Worm (Caenorhabditis elegans): Measurements from ENCODE around the gene cyp-13A11.

Gene cyp-13A11

DNA sequence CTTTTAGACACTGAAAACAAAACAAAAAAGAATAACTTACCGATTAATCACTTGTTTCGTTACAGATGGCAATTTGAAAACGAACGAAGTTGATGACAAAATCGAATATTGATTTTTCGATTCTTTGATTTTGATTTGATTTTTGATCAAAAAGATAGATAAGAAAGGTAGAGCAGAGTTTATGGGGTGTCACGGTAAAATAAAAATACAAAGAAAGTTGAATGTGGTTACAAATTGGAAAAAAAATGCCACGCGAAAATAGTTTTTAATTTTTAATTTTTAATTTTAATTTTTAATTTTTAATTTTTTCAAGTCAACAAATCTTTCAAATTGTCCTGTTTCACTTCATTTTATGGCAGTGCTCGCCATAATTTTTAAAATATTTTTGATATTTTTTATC is 34.5 kb downstream of the cyp-13A11 start, which contains the start of gene F54F12.1:
F54F12.1 (minus strand) TSS at position 101 of the 400 bp plus-strand sequence.
- TF ChIP-seq dao-5 (tag; optimal IDR thresholded peaks at IDR 0.05) (no peak), W03F9.2 (tag; optimal IDR thresholded peaks at IDR 0.05) (no peak), him-1 (tag; optimal IDR thresholded peaks at IDR 0.05) (no peak)

DNA sequence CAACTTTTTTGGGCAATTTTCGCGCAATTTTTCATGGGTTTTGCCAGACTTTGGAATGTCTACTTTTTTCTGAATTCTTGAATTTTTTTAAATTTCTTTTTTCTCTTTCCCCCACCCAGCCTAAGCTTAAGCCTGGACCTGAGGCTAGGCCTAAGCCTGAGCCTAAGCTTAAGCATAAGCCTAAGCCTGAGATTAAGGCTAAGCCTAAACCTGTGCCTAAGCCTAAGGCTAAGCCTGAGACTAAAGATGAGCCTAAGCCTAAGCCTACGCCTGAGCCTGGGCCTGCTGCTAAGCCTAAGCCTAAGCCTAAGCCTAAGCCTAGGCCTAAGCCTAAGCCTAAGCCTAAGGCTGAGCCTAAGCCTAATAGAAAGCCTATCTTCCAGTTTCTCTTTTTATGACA is 35.4 kb downstream of the cyp-13A11 start:
- no peak for TF ChIP-seq dao-5 (tag; optimal IDR thresholded peaks at IDR 0.05)
- TF ChIP-seq him-1 (tag; optimal IDR thresholded peaks at IDR 0.05) = no peak
- TF ChIP-seq W03F9.2 (tag; optimal IDR thresholded peaks at IDR 0.05) = no peak

DNA sequence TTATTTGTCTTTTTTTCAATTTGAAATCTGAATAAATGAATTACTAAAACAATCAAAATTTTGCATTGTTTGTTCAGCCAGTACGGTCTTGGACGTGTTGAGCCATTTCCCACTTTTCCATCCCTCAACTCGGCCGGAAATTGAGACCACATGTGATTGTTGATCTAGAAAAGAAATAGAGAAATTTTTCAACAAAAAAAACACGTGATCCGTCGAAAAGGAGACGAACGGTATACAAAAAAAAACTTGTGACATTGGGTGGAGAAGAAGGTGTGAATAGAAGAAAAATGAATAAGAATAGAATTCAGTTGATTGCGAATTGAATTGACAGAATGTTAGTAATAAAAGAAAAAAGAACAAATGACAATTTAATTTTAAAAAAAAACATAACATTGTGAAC is 35.9 kb downstream of the cyp-13A11 start:
- TF ChIP-seq dao-5 (tag; optimal IDR thresholded peaks at IDR 0.05) (no peak), him-1 (tag; optimal IDR thresholded peaks at IDR 0.05) (no peak), W03F9.2 (tag; optimal IDR thresholded peaks at IDR 0.05) (no peak)

DNA sequence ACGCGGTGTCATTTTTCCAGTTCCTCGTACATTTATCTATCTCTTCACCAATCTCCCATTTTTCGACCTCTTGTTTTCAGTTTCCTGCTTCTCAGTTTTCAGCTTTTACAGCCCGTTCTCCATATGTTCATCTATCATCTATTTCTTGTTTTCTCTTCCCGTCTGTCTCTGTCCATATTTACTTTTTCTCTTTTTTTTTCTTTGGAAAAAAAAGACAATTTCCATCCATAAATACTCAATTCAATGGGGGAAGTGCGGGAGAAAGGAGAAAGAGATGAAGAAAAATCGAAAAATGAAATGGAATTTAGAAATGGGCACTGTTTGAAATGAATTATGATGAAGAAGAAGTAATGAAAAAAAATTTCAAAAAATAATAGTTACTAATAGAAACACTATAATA is 37.3 kb downstream of the cyp-13A11 start:
- peak; percentile 18 for TF ChIP-seq him-1 (tag; optimal IDR thresholded peaks at IDR 0.05)
- TF ChIP-seq W03F9.2 (tag; optimal IDR thresholded peaks at IDR 0.05) = no peak

DNA sequence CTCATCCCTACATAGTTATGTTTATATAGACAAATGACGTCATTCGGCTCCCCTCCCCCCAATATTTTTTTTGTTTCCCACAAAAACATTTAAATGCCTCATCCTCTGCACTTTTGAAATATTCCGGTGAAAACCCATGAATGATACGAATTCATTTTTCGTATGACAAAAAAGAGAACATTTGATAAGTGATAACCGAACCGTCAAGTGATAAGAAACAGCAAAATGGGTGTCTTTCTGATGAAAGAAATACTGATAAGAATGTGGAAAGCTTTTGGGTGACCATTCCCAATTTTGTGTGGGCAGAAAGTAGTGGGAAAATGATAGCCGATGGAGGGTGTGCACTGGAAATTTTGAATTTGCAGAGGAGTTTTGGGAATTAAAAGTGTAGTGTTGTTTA is 38.5 kb downstream of the cyp-13A11 start:
- TF ChIP-seq dao-5 (tag; optimal IDR thresholded peaks at IDR 0.05) (no peak), W03F9.2 (tag; optimal IDR thresholded peaks at IDR 0.05) (no peak), him-1 (tag; optimal IDR thresholded peaks at IDR 0.05) (no peak)

DNA sequence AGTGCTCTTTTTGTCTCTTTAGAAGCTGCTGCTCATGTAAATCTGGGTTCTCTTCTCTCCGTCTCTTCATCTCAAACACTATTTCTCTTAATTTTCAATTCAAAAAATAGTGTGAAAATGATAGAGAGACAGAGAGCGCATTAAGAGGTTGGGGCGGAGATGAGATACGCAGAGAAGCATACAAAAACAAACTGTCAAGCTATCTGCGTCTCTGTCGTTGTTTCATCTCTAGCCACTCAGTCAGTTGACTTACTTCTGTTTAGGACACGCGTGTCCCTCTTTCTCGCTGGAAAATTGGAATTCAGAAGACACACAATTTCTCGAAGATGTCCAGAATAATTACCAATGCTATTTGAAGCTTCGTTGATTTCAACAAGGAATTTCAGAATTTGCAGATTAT is 40.3 kb downstream of the cyp-13A11 start:
- TF ChIP-seq W03F9.2 (tag; optimal IDR thresholded peaks at IDR 0.05) (peak; percentile 45), him-1 (tag; optimal IDR thresholded peaks at IDR 0.05) (peak; percentile 83), dao-5 (tag; optimal IDR thresholded peaks at IDR 0.05) (no peak)

DNA sequence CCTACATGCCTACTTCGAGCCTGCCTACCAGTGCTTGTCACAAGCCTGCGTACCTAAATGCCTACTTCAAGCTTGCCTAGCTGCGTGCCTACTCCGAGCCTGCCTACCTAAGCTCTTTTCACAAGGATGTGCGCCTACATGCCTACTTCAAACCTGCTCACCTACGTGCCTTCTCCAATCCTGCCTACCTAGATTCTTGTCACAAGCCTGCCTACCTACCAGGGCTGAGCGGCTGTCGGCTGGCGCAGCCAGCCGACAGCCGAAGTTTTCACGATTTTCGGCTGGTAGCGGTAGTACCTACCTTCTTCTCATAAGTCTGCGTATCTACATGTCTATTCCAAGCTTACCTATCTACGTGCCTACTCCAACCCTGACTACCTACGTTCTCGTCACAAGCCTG is 40.9 kb downstream of the cyp-13A11 start:
- no peak for TF ChIP-seq dao-5 (tag; optimal IDR thresholded peaks at IDR 0.05)
- TF ChIP-seq W03F9.2 (tag; optimal IDR thresholded peaks at IDR 0.05) = no peak
- TF ChIP-seq him-1 (tag; optimal IDR thresholded peaks at IDR 0.05) = no peak

DNA sequence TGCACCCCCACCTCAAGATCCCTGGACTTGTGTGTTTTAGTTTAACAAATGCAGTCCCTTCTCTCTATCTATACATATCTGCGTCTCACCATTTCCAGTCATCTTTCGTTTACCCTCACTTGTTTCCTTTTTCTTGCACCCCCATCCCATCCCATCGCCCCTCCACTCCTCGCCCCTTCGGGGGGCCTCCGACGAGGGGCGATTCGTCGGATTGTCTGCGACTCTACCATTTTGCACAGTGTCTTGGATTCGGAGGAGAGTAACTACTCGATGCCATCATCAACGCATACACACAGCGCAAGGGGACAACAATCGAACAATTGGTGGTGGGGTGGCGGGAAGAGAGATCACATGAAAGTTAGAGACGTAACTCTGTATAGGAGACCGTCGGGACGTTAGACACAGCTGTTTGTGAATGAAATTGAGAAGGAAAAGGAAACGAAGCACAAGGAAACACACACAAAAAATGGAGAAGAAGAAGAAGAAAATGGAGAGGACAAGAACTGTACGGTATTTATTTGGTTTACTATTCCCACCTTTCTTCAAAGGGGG is 41.7 kb downstream of the cyp-13A11 start:
- TF ChIP-seq him-1 (tag; optimal IDR thresholded peaks at IDR 0.05) = peak; percentile 97
- TF ChIP-seq W03F9.2 (tag; optimal IDR thresholded peaks at IDR 0.05) = peak; percentile 63
- TF ChIP-seq dao-5 (tag; optimal IDR thresholded peaks at IDR 0.05) = peak; percentile 39

DNA sequence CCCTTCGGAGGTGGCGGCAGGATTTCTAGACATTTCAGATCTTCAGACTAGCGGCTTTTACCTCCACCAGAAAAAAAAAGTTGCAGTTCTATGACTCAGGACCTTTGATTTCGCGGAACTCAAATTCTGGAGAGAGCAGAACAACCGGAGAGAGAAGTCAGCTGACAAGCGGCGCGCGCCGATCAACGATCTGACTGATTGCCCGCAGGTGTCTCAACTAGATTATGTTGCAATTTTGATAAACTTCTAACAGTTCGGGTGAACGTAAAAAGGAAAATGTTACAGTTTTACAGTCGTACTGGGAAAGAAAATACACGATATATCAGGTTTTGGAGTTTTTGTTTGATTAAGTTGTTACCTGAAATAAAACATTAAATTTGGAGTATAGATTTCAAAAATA is 42.2 kb downstream of the cyp-13A11 start:
- TF ChIP-seq dao-5 (tag; optimal IDR thresholded peaks at IDR 0.05) = no peak

DNA sequence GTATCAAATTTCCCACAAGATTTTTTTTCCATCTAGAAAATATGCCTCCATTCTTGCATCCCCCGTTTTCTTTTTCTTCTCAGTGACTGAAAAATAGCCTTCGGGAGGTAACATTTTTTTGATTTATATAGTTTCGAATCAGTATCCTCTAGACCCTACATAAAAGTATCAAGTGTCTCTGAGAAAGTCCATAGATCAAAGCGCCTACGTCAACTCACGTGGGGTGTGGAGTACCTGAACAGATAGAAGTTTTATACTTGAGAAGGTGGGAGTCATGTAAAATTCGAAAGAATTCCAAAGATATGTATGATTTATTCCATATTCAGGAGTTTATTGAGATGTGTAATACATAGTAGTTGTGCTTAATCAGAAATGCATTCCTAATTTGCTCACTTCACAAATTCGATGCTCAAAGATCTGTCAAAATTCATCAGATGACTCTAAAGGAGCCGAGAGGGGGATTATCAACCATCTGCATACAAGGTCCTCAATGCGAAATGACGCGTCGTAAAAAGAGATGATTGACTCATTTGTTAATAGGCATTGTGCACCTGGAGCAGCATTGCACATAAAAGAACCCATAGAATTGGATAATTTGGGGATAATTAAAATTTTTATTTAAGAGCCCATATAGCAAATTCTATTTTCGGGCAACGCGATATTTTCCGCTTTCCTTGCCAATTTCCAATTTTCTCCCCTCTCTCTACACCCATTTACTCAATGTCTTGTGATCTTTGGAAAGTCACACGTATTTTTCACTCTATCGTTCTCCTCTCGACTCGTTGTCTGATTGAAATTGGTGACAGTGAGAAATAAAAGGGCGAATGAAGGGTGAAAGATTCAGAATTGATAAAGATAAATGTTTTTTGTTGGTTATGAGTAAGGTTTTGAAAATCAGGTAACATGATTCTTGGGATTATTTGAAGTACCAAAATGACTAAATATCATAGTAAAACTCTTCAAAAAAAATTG is 43.7 kb downstream of the cyp-13A11 start:
- TF ChIP-seq W03F9.2 (tag; optimal IDR thresholded peaks at IDR 0.05) (no peak), him-1 (tag; optimal IDR thresholded peaks at IDR 0.05) (no peak), dao-5 (tag; optimal IDR thresholded peaks at IDR 0.05) (no peak)

DNA sequence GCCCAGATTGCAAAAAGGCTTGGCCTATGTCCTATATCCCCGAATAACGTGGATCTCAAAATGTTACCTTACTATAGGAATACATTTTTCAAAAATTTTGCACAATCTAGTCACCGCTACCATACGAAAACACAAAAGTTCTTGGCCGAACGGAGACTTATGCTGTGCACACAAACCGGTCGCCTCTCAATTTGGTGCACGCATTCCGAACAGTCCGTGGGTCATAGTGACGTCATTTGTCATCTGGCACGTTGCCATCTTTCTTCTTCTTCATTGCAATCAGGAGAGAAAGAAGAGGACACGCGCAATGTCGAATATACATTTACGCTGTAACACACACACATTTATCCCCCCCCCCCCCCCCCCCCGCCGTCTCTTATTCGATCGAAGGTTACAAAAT is 44.9 kb downstream of the cyp-13A11 start:
- no peak for TF ChIP-seq dao-5 (tag; optimal IDR thresholded peaks at IDR 0.05)
- TF ChIP-seq him-1 (tag; optimal IDR thresholded peaks at IDR 0.05) = no peak
- no peak for TF ChIP-seq W03F9.2 (tag; optimal IDR thresholded peaks at IDR 0.05)

DNA sequence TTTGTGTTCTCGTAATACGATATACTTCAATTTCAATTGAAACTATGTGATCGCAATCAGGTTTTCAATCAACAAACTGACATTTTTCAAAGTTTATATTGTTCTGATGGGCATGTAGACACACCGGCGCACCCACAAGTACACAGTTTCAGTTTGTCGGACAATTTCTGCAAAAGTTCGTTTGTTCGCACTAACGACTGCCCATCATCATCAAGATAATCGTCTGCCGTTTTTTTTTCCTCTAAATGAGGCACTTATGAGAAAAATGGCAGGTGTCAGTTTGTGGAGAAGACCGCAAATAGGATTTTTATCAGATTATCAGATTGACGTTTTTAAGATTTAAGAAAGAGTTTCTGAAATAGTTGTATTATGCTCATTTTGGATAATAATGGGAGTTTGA is 46.0 kb downstream of the cyp-13A11 start:
- TF ChIP-seq him-1 (tag; optimal IDR thresholded peaks at IDR 0.05) (no peak), dao-5 (tag; optimal IDR thresholded peaks at IDR 0.05) (no peak), W03F9.2 (tag; optimal IDR thresholded peaks at IDR 0.05) (no peak)

DNA sequence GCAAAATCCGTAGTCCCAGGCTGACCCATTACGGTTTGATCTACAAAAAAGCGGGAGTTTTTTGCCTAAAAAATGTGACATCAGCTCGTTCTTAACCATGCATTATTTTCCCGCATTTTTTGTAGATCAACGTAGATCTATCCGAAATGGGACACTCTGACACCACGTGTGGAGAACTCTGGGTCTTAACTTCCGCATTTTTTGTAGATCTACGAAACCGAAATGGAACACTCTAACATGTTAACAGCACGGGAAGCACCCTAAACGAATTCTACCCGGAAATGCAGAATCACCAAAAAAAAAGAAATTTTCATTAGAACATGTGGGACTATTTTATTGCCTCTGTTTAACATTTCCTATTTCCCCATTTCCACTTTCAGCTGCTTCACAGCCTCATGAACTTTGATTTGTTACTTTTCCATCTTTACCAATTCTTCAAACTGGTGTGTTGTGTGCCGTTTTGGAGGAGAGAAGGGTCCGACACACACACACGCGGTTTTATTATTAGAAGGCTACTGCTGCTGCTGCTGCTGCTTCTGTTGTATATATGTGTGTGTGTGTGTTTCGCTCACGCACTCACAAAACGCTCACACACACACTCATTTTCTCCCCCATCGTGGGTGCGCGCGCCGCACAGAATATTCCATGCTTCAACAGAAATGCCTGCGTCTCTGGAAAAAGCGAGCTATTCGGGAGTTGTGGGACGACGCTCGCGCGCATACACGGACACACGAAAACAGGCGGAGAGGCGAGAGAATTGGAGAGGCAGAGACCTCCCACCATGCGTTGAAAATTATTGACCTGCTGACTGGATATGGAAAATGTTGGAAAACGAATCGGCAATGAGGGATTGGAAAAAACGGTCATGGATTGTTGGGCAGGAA is 47.3 kb downstream of the cyp-13A11 start:
- no peak for TF ChIP-seq dao-5 (tag; optimal IDR thresholded peaks at IDR 0.05)
- TF ChIP-seq him-1 (tag; optimal IDR thresholded peaks at IDR 0.05) = peak; percentile 91

DNA sequence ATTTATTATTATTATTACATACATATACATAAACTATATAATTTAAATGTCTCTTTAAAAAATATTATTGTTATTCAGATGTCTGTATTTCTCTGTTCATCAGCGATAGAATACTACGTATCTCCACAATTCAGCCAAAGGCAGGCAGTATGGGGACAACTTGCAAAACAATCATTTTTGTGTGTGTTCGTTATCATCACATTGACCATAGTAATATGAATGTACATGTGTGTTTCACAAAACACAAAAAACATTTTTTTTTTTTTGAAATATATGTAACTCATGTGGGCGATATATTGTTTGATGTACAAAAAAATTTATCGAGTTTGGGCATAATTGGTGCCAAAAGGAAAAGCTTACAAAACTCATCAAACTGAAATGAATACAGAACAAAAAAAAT is 48.6 kb downstream of the cyp-13A11 start:
- TF ChIP-seq him-1 (tag; optimal IDR thresholded peaks at IDR 0.05) = no peak
- TF ChIP-seq dao-5 (tag; optimal IDR thresholded peaks at IDR 0.05) = no peak
- peak; percentile 25 for TF ChIP-seq W03F9.2 (tag; optimal IDR thresholded peaks at IDR 0.05)
